Fruit fly (Drosophila melanogaster) whole organism, embryonic: ENCODE results near the gene CG15880.
A peak's percentile ranks its signal among the peaks of the same experiment; 100 is the strongest.

Experiments used
- C15 ChIP-seq: fragments of 200-800 bp; sonication (Bioruptor generic); IDR thresholded peaks from 3 replicates; pipeline ENCODE4 v1.3.6; 2022; ENCODE audit warnings: missing biosample characterization, missing genetic modification characterization
- CG11085 ChIP-seq: fragments of 200-800 bp; sonication (Bioruptor generic); IDR thresholded peaks from 2 replicates; pipeline ENCODE4 v1.3.6; 2022; ENCODE audit warnings: missing biosample characterization, missing genetic modification characterization
- CG12071 ChIP-seq: fragments of 200-800 bp; sonication (Bioruptor generic); optimal IDR thresholded peaks from 3 replicates; lab custom pipeline; 2018; ENCODE audit warnings: missing biosample characterization, mild to moderate bottlenecking, missing genetic modification characterization
- CG12299 ChIP-seq: fragments of 200-800 bp; sonication (Bioruptor generic); optimal IDR thresholded peaks from 2 replicates; lab custom pipeline; 2018; ENCODE audit warnings: missing biosample characterization, mild to moderate bottlenecking, missing genetic modification characterization
- CG12942 ChIP-seq: fragments of 200-800 bp; sonication (Bioruptor generic); optimal IDR thresholded peaks from 3 replicates; lab custom pipeline; 2016; ENCODE audit warnings: missing biosample characterization, missing genetic modification characterization
- CG13624 ChIP-seq: fragments of 200-800 bp; sonication (Bioruptor generic); optimal IDR thresholded peaks from 2 replicates; lab custom pipeline; 2016; ENCODE audit warnings: missing biosample characterization, missing genetic modification characterization
- CG17186 ChIP-seq: fragments of 200-800 bp; sonication (Bioruptor generic); optimal IDR thresholded peaks from 3 replicates; lab custom pipeline; 2017; ENCODE audit warnings: missing biosample characterization, missing genetic modification reagents, missing genetic modification characterization
- CG17912 ChIP-seq: fragments of 200-800 bp; sonication (Bioruptor generic); optimal IDR thresholded peaks from 2 replicates; lab custom pipeline; 2018; ENCODE audit warnings: missing biosample characterization, mild to moderate bottlenecking, missing genetic modification characterization
- CG18476 ChIP-seq: fragments of 200-800 bp; sonication (Bioruptor generic); optimal IDR thresholded peaks from 2 replicates; lab custom pipeline; 2016; ENCODE audit warnings: missing biosample characterization, mild to moderate bottlenecking, missing genetic modification characterization
- CG18599 ChIP-seq: fragments of 200-800 bp; sonication (Bioruptor generic); optimal IDR thresholded peaks from 3 replicates; lab custom pipeline; 2017; ENCODE audit warnings: missing biosample characterization, missing genetic modification characterization, mild to moderate bottlenecking, moderate library complexity, missing genetic modification reagents
- CG2116 ChIP-seq: fragments of 200-800 bp; sonication (Bioruptor generic); optimal IDR thresholded peaks from 3 replicates; lab custom pipeline; 2018; ENCODE audit warnings: missing biosample characterization, mild to moderate bottlenecking, missing genetic modification characterization
- CG30431 ChIP-seq: fragments of 200-800 bp; sonication (Bioruptor generic); optimal IDR thresholded peaks from 2 replicates; lab custom pipeline; 2017; ENCODE audit warnings: missing biosample characterization, missing genetic modification characterization
- CG31388 ChIP-seq: fragments of 200-800 bp; sonication (Bioruptor generic); optimal IDR thresholded peaks from 2 replicates; lab custom pipeline; 2016; ENCODE audit warnings: missing biosample characterization, missing genetic modification characterization
- CG3281 ChIP-seq: fragments of 200-800 bp; sonication (Bioruptor generic); optimal IDR thresholded peaks from 3 replicates; lab custom pipeline; 2017; ENCODE audit warnings: missing biosample characterization, mild to moderate bottlenecking, missing genetic modification characterization
- CG4424 ChIP-seq: fragments of 200-800 bp; sonication (Bioruptor generic); optimal IDR thresholded peaks from 3 replicates; lab custom pipeline; 2016; ENCODE audit warnings: missing biosample characterization, missing genetic modification characterization
- CG6654 ChIP-seq: fragments of 200-800 bp; sonication (Bioruptor generic); optimal IDR thresholded peaks from 2 replicates; lab custom pipeline; 2017; ENCODE audit warnings: missing biosample characterization, mild to moderate bottlenecking, missing genetic modification characterization
- CG7786 ChIP-seq: fragments of 200-800 bp; sonication (Bioruptor generic); optimal IDR thresholded peaks from 2 replicates; lab custom pipeline; 2016; ENCODE audit warnings: missing biosample characterization, missing genetic modification characterization
- CG8765 ChIP-seq: fragments of 200-800 bp; sonication (Bioruptor generic); IDR thresholded peaks from 2 replicates; pipeline ENCODE4 v1.3.6; 2022; ENCODE audit warnings: missing biosample characterization, missing genetic modification characterization
- CG9817 ChIP-seq: fragments of 200-800 bp; sonication (Bioruptor generic); optimal IDR thresholded peaks from 2 replicates; lab custom pipeline; 2018; ENCODE audit warnings: missing biosample characterization, mild to moderate bottlenecking, missing genetic modification characterization, moderate library complexity
- CG9876 ChIP-seq: fragments of 200-800 bp; sonication (Bioruptor generic); optimal IDR thresholded peaks from 2 replicates; lab custom pipeline; 2016; ENCODE audit warnings: missing biosample characterization, missing genetic modification characterization
- CrebB ChIP-seq: fragments of 200-800 bp; sonication (Bioruptor generic); optimal IDR thresholded peaks from 3 replicates; lab custom pipeline; 2018; ENCODE audit warnings: missing biosample characterization, mild to moderate bottlenecking, missing genetic modification characterization
- Eip74EF ChIP-seq, 2 experiments: fragments of 200-800 bp in 1 of 2; fragments of >200 bp in 1 of 2; sonication (Bioruptor generic) in 1 of 2; optimal IDR thresholded peaks; 2 replicates each; lab custom pipeline; 2017 to 2019; ENCODE audit warnings: missing biosample characterization in 2 of 2, missing genetic modification characterization in 2 of 2, mild to moderate bottlenecking in 1 of 2, moderate library complexity in 1 of 2
- HLH54F ChIP-seq: fragments of 200-800 bp; sonication (Bioruptor generic); optimal IDR thresholded peaks from 3 replicates; lab custom pipeline; 2016; ENCODE audit warnings: missing biosample characterization, missing genetic modification characterization
- Hr78 ChIP-seq, 2 experiments: fragments of 200-800 bp in 1 of 2; fragments of >200 bp in 1 of 2; sonication (Bioruptor generic) in 1 of 2; optimal IDR thresholded peaks; 2 replicates each; lab custom pipeline; 2017 to 2019; ENCODE audit warnings: missing biosample characterization in 2 of 2, missing genetic modification characterization in 2 of 2, mild to moderate bottlenecking in 1 of 2, moderate library complexity in 1 of 2
- Hsf ChIP-seq: fragments of 200-800 bp; sonication (Bioruptor generic); optimal IDR thresholded peaks from 3 replicates; lab custom pipeline; 2016; ENCODE audit warnings: missing biosample characterization, missing genetic modification characterization
- Jarid2 ChIP-seq: fragments of 200-800 bp; sonication (Bioruptor generic); optimal IDR thresholded peaks from 3 replicates; lab custom pipeline; 2017; ENCODE audit warnings: mild to moderate bottlenecking, missing biosample characterization, missing genetic modification reagents, missing genetic modification characterization
- MTF-1 ChIP-seq: fragments of 200-800 bp; sonication (Bioruptor generic); optimal IDR thresholded peaks from 2 replicates; lab custom pipeline; 2018; ENCODE audit warnings: missing biosample characterization, mild to moderate bottlenecking, missing genetic modification characterization, borderline replicate concordance
- Meics ChIP-seq: fragments of 200-800 bp; sonication (Bioruptor generic); optimal IDR thresholded peaks from 2 replicates; lab custom pipeline; 2017; ENCODE audit warnings: missing biosample characterization, mild to moderate bottlenecking, missing genetic modification characterization
- Nf-YA ChIP-seq: fragments of 200-800 bp; sonication (Bioruptor generic); IDR thresholded peaks from 2 replicates; pipeline ENCODE4 v1.3.6; 2022; ENCODE audit warnings: missing biosample characterization, missing genetic modification characterization
- Nf-YB ChIP-seq: fragments of 200-800 bp; sonication (Bioruptor generic); optimal IDR thresholded peaks from 3 replicates; lab custom pipeline; 2019; ENCODE audit warnings: missing biosample characterization, mild to moderate bottlenecking, missing genetic modification characterization, moderate library complexity
- Scr ChIP-seq: fragments of 200-800 bp; sonication (Bioruptor generic); IDR thresholded peaks from 2 replicates; pipeline ENCODE4 v1.3.6; 2022; ENCODE audit warnings: missing biosample characterization, missing genetic modification characterization; ENCODE audit not compliant: partially characterized antibody
- cwo ChIP-seq: fragments of 200-800 bp; sonication (Bioruptor generic); optimal IDR thresholded peaks from 3 replicates; lab custom pipeline; 2017; ENCODE audit warnings: missing biosample characterization, missing genetic modification characterization, mild to moderate bottlenecking, moderate library complexity, missing genetic modification reagents
- dmrt99B ChIP-seq: fragments of 200-800 bp; sonication (Bioruptor generic); optimal IDR thresholded peaks from 2 replicates; lab custom pipeline; 2018; ENCODE audit warnings: missing biosample characterization, mild to moderate bottlenecking, missing genetic modification characterization, moderate library complexity
- dpn ChIP-seq, 2 experiments: fragments of 200-800 bp; sonication (Bioruptor generic); optimal IDR thresholded peaks; 3 replicates each; lab custom pipeline; 2016; ENCODE audit warnings: missing biosample characterization in 2 of 2, missing genetic modification characterization in 2 of 2
- ems ChIP-seq: fragments of 200-800 bp; sonication (Bioruptor generic); optimal IDR thresholded peaks from 3 replicates; lab custom pipeline; 2016; ENCODE audit warnings: missing biosample characterization, missing genetic modification characterization
- en ChIP-seq: fragments of 200-800 bp; sonication (Bioruptor generic); optimal IDR thresholded peaks from 2 replicates; lab custom pipeline; 2016; ENCODE audit warnings: missing biosample characterization, missing genetic modification characterization
- exex ChIP-seq: fragments of 200-800 bp; sonication (Bioruptor generic); optimal IDR thresholded peaks from 4 replicates; lab custom pipeline; 2018; ENCODE audit warnings: missing biosample characterization, mild to moderate bottlenecking, missing genetic modification characterization, moderate library complexity
- eyg ChIP-seq: fragments of 200-800 bp; sonication (Bioruptor generic); optimal IDR thresholded peaks from 3 replicates; lab custom pipeline; 2016; ENCODE audit warnings: missing biosample characterization, missing genetic modification characterization
- fru ChIP-seq: fragments of >200 bp; optimal IDR thresholded peaks from 2 replicates; lab custom pipeline; 2017
- gcm ChIP-seq: fragments of 200-800 bp; sonication (Bioruptor generic); optimal IDR thresholded peaks from 2 replicates; lab custom pipeline; 2019; ENCODE audit warnings: missing biosample characterization, mild to moderate bottlenecking, missing genetic modification characterization, moderate library complexity
- grau ChIP-seq: fragments of 200-800 bp; optimal IDR thresholded peaks from 3 replicates; lab custom pipeline; 2019; ENCODE audit warnings: missing biosample characterization, mild to moderate bottlenecking, missing genetic modification characterization, moderate library complexity
- nom ChIP-seq: fragments of 200-800 bp; sonication (Bioruptor generic); optimal IDR thresholded peaks from 2 replicates; lab custom pipeline; 2017; ENCODE audit warnings: missing biosample characterization, missing genetic modification characterization, mild to moderate bottlenecking, moderate library complexity, missing genetic modification reagents
- repo ChIP-seq: fragments of 200-800 bp; sonication (Bioruptor generic); optimal IDR thresholded peaks from 2 replicates; lab custom pipeline; 2016; ENCODE audit warnings: missing biosample characterization, missing genetic modification characterization
- sens ChIP-seq: fragments of 200-800 bp; sonication (Bioruptor generic); peaks from one replicate; lab custom pipeline; 2016; ENCODE audit warnings: missing biosample characterization, missing genetic modification characterization
- sob ChIP-seq: fragments of 200-800 bp; sonication (Bioruptor generic); IDR thresholded peaks from 2 replicates; pipeline ENCODE4 v1.3.6; 2022; ENCODE audit warnings: missing biosample characterization, missing genetic modification characterization
- sqz ChIP-seq: fragments of 200-800 bp; sonication (Bioruptor generic); optimal IDR thresholded peaks from 3 replicates; lab custom pipeline; 2018; ENCODE audit warnings: missing biosample characterization, mild to moderate bottlenecking, missing genetic modification characterization
- tin ChIP-seq: fragments of 200-800 bp; sonication (Bioruptor generic); optimal IDR thresholded peaks from 3 replicates; lab custom pipeline; 2016; ENCODE audit warnings: missing biosample characterization, missing genetic modification characterization
- unpg ChIP-seq: fragments of 200-800 bp; sonication (Bioruptor generic); optimal IDR thresholded peaks from 3 replicates; lab custom pipeline; 2018; ENCODE audit warnings: missing biosample characterization, mild to moderate bottlenecking, missing genetic modification characterization, moderate library complexity
- usp ChIP-seq: fragments of >200 bp; optimal IDR thresholded peaks from 2 replicates; lab custom pipeline; 2017; ENCODE audit warnings: missing biosample characterization, missing genetic modification characterization

CG15880 gene

DNA sequence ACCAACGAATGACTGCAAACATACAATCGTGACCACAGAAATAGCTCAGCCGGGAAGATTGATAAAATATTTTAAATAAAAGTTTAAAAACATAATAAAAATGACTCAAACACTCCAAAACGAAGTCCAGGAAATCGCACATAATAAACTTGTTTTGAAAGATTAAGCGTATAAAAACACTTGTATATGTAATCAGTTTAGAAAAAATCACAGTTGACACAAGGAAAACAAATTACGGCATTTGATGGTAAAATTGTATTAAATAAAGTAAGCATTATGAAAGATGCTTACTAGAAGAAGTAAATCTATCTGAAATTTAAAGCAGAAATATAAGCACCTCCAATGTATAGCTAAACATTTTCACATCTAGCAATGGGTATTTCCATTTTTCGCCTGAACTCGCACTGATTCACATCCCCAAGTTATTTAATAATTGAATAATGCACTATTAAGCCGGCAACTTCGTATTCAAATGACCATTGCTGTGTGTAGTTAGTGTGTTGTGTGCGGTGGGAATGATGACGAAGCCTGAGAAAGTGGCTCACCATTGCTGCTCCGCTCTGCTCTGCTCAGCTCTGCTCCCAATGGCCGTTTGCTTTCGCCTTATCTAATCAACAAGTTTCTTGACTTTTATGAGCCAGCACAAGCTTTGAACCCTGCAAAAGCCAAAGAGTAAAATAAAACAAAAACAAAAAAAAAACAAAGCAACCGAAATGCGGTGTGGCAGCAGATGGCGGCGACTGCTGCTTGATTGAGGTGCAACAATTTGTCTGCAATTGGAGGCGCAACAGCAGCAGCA is 29.6 kb upstream of the CG15880 start (continued):
- TF ChIP-seq tin (GFP tag; lab: Kevin White, UChicago) (no peak), Jarid2 (GFP tag; lab: Kevin White, UChicago) (no peak), Meics (peak; percentile 21), eyg (no peak), dmrt99B (tag; lab: Kevin White, UChicago) (peak; percentile 59), CG4424 (peak; percentile 23), C15 (GFP tag; lab: Robert Waterston, UW) (no peak), usp (GFP tag; lab: Kevin White, UChicago) (no peak), CrebB (tag; lab: Kevin White, UChicago) (no peak), Eip74EF (GFP tag; optimal IDR thresholded peaks at IDR 0.05; lab: Kevin White, UChicago) (peak in 1 of 2 experiments; percentile 25), Hr78 (GFP tag; optimal IDR thresholded peaks at IDR 0.05; lab: Kevin White, UChicago) (peak in 1 of 2 experiments; percentile 75), CG3281 (GFP tag; lab: Kevin White, UChicago) (peak; percentile 13), repo (GFP tag; lab: Kevin White, UChicago) (no peak), cwo (no peak), CG2116 (GFP tag; lab: Kevin White, UChicago) (no peak), dpn (GFP tag; optimal IDR thresholded peaks at IDR 0.05; lab: Kevin White, UChicago) (peak in 1 of 2 experiments; percentile 13), Nf-YA (GFP tag; lab: Robert Waterston, UW) (0 out of 2 replicates have a peak, but pooled peaks have one; percentile 12), CG12942 (no peak), CG9876 (GFP tag; lab: Kevin White, UChicago) (no peak), CG11085 (GFP tag; lab: Robert Waterston, UW) (no peak), CG31388 (no peak), unpg (no peak), sens (GFP tag; lab: Kevin White, UChicago) (peak; percentile 85), CG9817 (tag; lab: Kevin White, UChicago) (no peak), MTF-1 (GFP tag; lab: Kevin White, UChicago) (no peak), CG30431 (no peak), CG12299 (tag; lab: Kevin White, UChicago) (no peak), en (no peak), sqz (GFP tag; lab: Kevin White, UChicago) (no peak), HLH54F (GFP tag; lab: Kevin White, UChicago) (no peak)

DNA sequence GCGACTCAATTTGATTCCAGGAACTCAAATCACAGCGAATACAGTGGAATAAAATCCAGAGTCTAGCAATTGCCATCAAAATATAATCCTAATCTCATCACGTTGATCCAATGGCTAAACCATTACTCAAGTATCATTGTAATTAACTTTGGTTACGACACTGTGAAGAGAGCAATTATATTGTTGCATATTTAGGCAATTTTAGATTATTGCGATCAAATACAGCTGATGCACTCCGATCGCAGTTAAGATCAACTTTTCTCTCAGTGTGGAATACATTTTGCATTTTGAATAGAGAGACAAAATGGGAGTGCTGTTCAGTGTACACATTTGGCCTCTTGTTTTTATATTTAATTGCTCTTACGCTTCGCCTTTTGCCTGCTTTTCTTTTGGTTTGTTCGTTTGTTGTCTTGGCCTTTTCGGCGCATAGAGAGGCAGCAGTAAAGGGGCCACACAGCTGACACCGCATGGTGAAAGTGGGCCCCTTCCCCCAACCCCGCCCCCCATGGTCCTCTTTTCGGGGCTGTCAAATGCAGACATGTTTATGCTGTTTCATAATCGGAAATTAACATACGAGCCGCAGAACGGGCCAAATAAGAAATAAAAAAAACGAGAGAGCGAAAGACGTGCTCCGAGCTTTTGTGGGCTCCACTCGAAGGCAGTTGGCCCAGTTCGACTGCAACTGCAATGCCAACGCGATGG is 28.6 kb upstream of the CG15880 start:
- TF ChIP-seq C15 (GFP tag; lab: Robert Waterston, UW) (no peak), CG17186 (GFP tag; lab: Kevin White, UChicago) (peak; percentile 25), CG18599 (GFP tag; lab: Kevin White, UChicago) (peak; percentile 64), grau (peak; percentile 62), CG13624 (GFP tag; lab: Kevin White, UChicago) (peak; percentile 38), CG18476 (GFP tag; lab: Kevin White, UChicago) (peak; percentile 38), Hsf (GFP tag; lab: Kevin White, UChicago) (peak; percentile 73), Nf-YB (peak; percentile 21), CG17912 (GFP tag; lab: Kevin White, UChicago) (no peak), CG6654 (peak; percentile 22), sob (GFP tag; lab: Robert Waterston, UW) (no peak), exex (tag; lab: Kevin White, UChicago) (no peak), CG7786 (peak; percentile 60), CG8765 (GFP tag; lab: Robert Waterston, UW) (no peak), CG12071 (peak; percentile 74), Scr (GFP tag; lab: Robert Waterston, UW) (no peak), ems (GFP tag; lab: Kevin White, UChicago) (peak; percentile 41), gcm (GFP tag; lab: Kevin White, UChicago) (no peak), fru (lab: Kevin White, UChicago) (no peak), nom (GFP tag; lab: Kevin White, UChicago) (no peak)
